Worm (Caenorhabditis elegans) whole organism, late embryonic: ENCODE data around the gene F53C3.7.

Experiments used
- F13H6.1 ChIP-seq: sonication (generic microtip); optimal IDR thresholded peaks from 2 replicates; lab custom pipeline; 2016; ENCODE audit warnings: missing genetic modification characterization, missing compliant biosample characterization
- K09A11.1 ChIP-seq: sonication (generic microtip); optimal IDR thresholded peaks from 2 replicates; lab custom pipeline; 2017; ENCODE audit warnings: antibody characterized with exemption, mild to moderate bottlenecking, missing genetic modification characterization, missing compliant biosample characterization; ENCODE audit not compliant: insufficient read depth
- ceh-18 ChIP-seq: sonication (generic microtip); optimal IDR thresholded peaks from 2 replicates; lab custom pipeline; 2016; ENCODE audit warnings: missing genetic modification characterization, missing compliant biosample characterization
- ceh-19 ChIP-seq: fragments of 200-800 bp; sonication (Bioruptor generic); optimal IDR thresholded peaks from 2 replicates; lab custom pipeline; 2018; ENCODE audit warnings: mild to moderate bottlenecking, missing genetic modification characterization, missing compliant biosample characterization
- ceh-22 ChIP-seq: sonication (generic microtip); optimal IDR thresholded peaks from 2 replicates; lab custom pipeline; 2017; ENCODE audit warnings: missing biosample characterization, missing genetic modification characterization
- ceh-31 ChIP-seq: sonication (generic microtip); optimal IDR thresholded peaks from 2 replicates; lab custom pipeline; 2016; ENCODE audit warnings: missing genetic modification characterization, missing compliant biosample characterization
- ceh-34 ChIP-seq: sonication (generic microtip); optimal IDR thresholded peaks from 2 replicates; lab custom pipeline; 2016; ENCODE audit warnings: mild to moderate bottlenecking, missing genetic modification characterization, missing compliant biosample characterization
- hlh-13 ChIP-seq: fragments of 200-800 bp; sonication (Bioruptor generic); optimal IDR thresholded peaks from 2 replicates; lab custom pipeline; 2018; ENCODE audit warnings: mild to moderate bottlenecking, missing genetic modification characterization, missing compliant biosample characterization
- hlh-30 ChIP-seq: sonication (generic microtip); optimal IDR thresholded peaks from 2 replicates; lab custom pipeline; 2017; ENCODE audit warnings: antibody characterized with exemption, missing genetic modification characterization, missing compliant biosample characterization; ENCODE audit not compliant: insufficient read depth
- hlh-6 ChIP-seq: sonication (generic microtip); optimal IDR thresholded peaks from 2 replicates; lab custom pipeline; 2016; ENCODE audit warnings: missing genotype, missing genetic modification characterization, missing compliant biosample characterization
- hlh-8 ChIP-seq: sonication (generic microtip); optimal IDR thresholded peaks from 2 replicates; lab custom pipeline; 2016; ENCODE audit warnings: missing genotype, missing genetic modification characterization, missing compliant biosample characterization
- lim-6 ChIP-seq: sonication (generic microtip); optimal IDR thresholded peaks from 2 replicates; lab custom pipeline; 2016; ENCODE audit warnings: missing genetic modification characterization, missing compliant biosample characterization
- madf-2 ChIP-seq: sonication (generic microtip); optimal IDR thresholded peaks from 2 replicates; lab custom pipeline; 2017; ENCODE audit warnings: missing genetic modification characterization, missing compliant biosample characterization
- nfya-1 ChIP-seq: sonication (generic microtip); optimal IDR thresholded peaks from 2 replicates; lab custom pipeline; 2017; ENCODE audit warnings: missing genetic modification characterization, mild to moderate bottlenecking, missing compliant biosample characterization, antibody characterized with exemption, moderate library complexity
- nhr-232 ChIP-seq: sonication (generic microtip); optimal IDR thresholded peaks from 2 replicates; lab custom pipeline; 2016; ENCODE audit warnings: missing genetic modification characterization, missing compliant biosample characterization
- npax-4 ChIP-seq: sonication (generic microtip); optimal IDR thresholded peaks from 2 replicates; lab custom pipeline; 2016; ENCODE audit warnings: missing genetic modification characterization, missing compliant biosample characterization
- odd-2 ChIP-seq: sonication (generic microtip); optimal IDR thresholded peaks from 2 replicates; lab custom pipeline; 2017; ENCODE audit warnings: antibody characterized with exemption, mild to moderate bottlenecking, missing genetic modification characterization, missing compliant biosample characterization
- sox-4 ChIP-seq: sonication (generic microtip); optimal IDR thresholded peaks from 2 replicates; lab custom pipeline; 2017; ENCODE audit warnings: mild to moderate bottlenecking, missing genetic modification characterization, inconsistent platforms, missing compliant biosample characterization
- ttx-3 ChIP-seq: sonication (generic microtip); optimal IDR thresholded peaks from 2 replicates; lab custom pipeline; 2016; ENCODE audit warnings: missing genetic modification reagents, missing genetic modification characterization, missing compliant biosample characterization
- unc-3 ChIP-seq, 2 experiments: fragments of 200-800 bp in 1 of 2; sonication (Bioruptor generic) in 1 of 2; sonication (generic microtip) in 1 of 2; conservative IDR thresholded peaks in 1 of 2; optimal IDR thresholded peaks in 1 of 2; 2 replicates each; pipeline versions ENCODE4 v1.3.6 to Lab custom; 2016 to 2022; ENCODE audit warnings: missing compliant biosample characterization in 2 of 2, missing genetic modification characterization in 2 of 2, missing genetic modification reagents in 1 of 2
- unc-42 ChIP-seq: sonication (generic microtip); optimal IDR thresholded peaks from 2 replicates; lab custom pipeline; 2016; ENCODE audit warnings: missing genotype, missing genetic modification characterization, missing compliant biosample characterization
- unc-55 ChIP-seq: sonication (generic microtip); optimal IDR thresholded peaks from 2 replicates; lab custom pipeline; 2017; ENCODE audit warnings: missing biosample characterization, missing genetic modification reagents, missing genetic modification characterization

Gene F53C3.7

ce11 chrII:3913673-3914072, 18.8 kb downstream of the F53C3.7 start:
- TF ChIP-seq unc-42 (tag; lab: Kevin White, UChicago) (no peak), ceh-19 (no peak), ttx-3 (tag; lab: Kevin White, UChicago) (no peak), F13H6.1 (tag; lab: Kevin White, UChicago) (no peak), hlh-8 (tag; lab: Kevin White, UChicago) (no peak), hlh-13 (GFP tag; lab: Kevin White, UChicago) (no peak), hlh-30 (tag; lab: Kevin White, UChicago) (no peak), madf-2 (tag; lab: Kevin White, UChicago) (no peak), ceh-34 (no peak)

- TF ChIP-seq nfya-1 (tag; lab: Kevin White, UChicago), result peak; percentile 92
- no peak for TF ChIP-seq hlh-13 (GFP tag; lab: Kevin White, UChicago)
- TF ChIP-seq, all 69 proteins: peak for 1
Observed at ce11 chrII:3917985-3918633, 23.3 kb downstream of the F53C3.7 start.

- TF ChIP-seq lim-6 (tag; lab: Kevin White, UChicago) (no peak), odd-2 (tag; lab: Kevin White, UChicago) (no peak), ceh-18 (tag; lab: Kevin White, UChicago) (no peak)
Observed at ce11 chrII:3920611-3921010, 25.8 kb downstream of the F53C3.7 start.

- no peak for TF ChIP-seq madf-2 (tag; lab: Kevin White, UChicago)
- TF ChIP-seq, all 69 proteins: peak for 0
Observed at ce11 chrII:3922696-3923095, 27.8 kb downstream of the F53C3.7 start.

ce11 chrII:3927943-3928393, 33.1 kb downstream of the F53C3.7 start, which contains the start of gene plpp-1.1:
Gene plpp-1.1, minus strand, starts transcription at chrII:3927993.
- TF ChIP-seq npax-4 (tag; lab: Kevin White, UChicago), result no peak
- peak; percentile 93 for TF ChIP-seq nfya-1 (tag; lab: Kevin White, UChicago)
- TF ChIP-seq, all 69 proteins: peak for 1

ce11 chrII:3929446-3929845, 34.6 kb downstream of the F53C3.7 start:
- TF ChIP-seq sox-4 (no peak), unc-55 (no peak), nfya-1 (tag; lab: Kevin White, UChicago) (peak; percentile 9)

ce11 chrII:3930478-3931182, 35.8 kb downstream of the F53C3.7 start:
- TF ChIP-seq npax-4 (tag; lab: Kevin White, UChicago) (no peak), ceh-31 (tag; lab: Kevin White, UChicago) (peak; percentile 32), ceh-18 (tag; lab: Kevin White, UChicago) (peak; percentile 7), ceh-34 (peak; percentile 12), nfya-1 (tag; lab: Kevin White, UChicago) (peak; percentile 99), hlh-6 (tag; lab: Kevin White, UChicago) (no peak), K09A11.1 (no peak), unc-3 (GFP tag; conservative IDR thresholded peaks at IDR 0.05; lab: Robert Waterston, UW) (no peak), unc-3 (tag; optimal IDR thresholded peaks at IDR 0.05; lab: Kevin White, UChicago) (no peak), hlh-30 (tag; lab: Kevin White, UChicago) (no peak)

ce11 chrII:3931230-3931629, 36.4 kb downstream of the F53C3.7 start:
- TF ChIP-seq nfya-1 (tag; lab: Kevin White, UChicago) (peak; percentile 97), ceh-22 (tag; lab: Kevin White, UChicago) (no peak), nhr-232 (tag; lab: Kevin White, UChicago) (no peak)
